Worm (Caenorhabditis elegans): Measurements from ENCODE around the gene H01G02.1.

H01G02.1 gene

DNA sequence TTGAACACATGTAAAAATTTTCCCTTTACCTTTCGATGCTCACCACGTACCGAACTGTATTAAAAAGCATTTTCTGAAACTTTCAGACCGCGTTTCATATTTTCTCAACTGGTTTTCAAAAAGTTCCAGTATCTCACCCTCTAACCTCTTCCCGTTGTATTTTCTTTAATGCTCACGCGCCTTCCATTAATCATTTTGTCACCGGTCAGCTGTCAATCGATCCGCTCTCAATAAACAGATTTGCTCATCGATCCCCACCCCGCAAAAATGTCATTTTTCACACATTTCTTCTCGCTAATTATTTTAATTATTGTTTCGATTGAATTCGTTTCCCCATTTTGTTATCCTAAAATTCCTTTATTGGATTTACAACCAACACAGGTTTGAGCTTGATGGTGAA lies 24.9 kb downstream of the H01G02.1 start, which contains the start of gene lpr-2:
Gene lpr-2, plus strand, starts transcription at position 189 of the 400 bp plus-strand sequence.
- TF ChIP-seq F13H6.1 (tag; optimal IDR thresholded peaks at IDR 0.05), result no peak
- no peak for TF ChIP-seq Y22D7AL.16 (tag; optimal IDR thresholded peaks at IDR 0.05)
- TF ChIP-seq unc-55 (GFP tag; optimal IDR thresholded peaks at IDR 0.05), result peak; percentile 75
- TF ChIP-seq dve-1 (tag; optimal IDR thresholded peaks at IDR 0.05), result no peak
- TF ChIP-seq mec-3 (tag; optimal IDR thresholded peaks at IDR 0.05; ENCODE audit: borderline replicate concordance), result no peak
- no peak for TF ChIP-seq fax-1 (tag; optimal IDR thresholded peaks at IDR 0.05)
- TF ChIP-seq dmd-4 (tag; optimal IDR thresholded peaks at IDR 0.05; ENCODE audit: borderline replicate concordance), result no peak
- no peak for TF ChIP-seq odd-2 (tag; optimal IDR thresholded peaks at IDR 0.05)

DNA sequence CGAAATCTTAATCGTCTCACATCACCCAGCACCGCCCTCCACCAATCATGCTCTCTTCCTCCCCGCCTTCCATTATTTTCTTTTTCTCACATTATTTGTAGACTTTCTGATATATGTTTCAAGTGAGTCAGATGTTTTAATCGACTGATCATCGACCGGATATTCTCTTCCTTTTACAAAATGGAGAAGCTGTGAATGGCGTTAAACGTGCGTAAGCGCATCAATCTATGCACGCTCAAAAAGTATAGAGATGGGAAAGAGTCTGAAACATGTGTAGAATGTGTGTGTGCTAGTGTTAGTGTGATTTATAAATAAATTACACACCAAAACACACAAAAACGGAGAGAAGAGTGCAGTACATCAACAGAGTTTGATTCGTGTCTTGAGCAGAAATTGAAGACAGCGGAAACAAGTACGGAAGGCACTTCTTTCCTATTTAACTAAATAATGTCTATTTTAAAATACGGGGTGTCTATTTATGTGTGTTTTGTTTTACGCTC lies 26.9 kb downstream of the H01G02.1 start:
- TF ChIP-seq unc-42 (tag; optimal IDR thresholded peaks at IDR 0.05) (peak; percentile 19), ref-2 (tag; optimal IDR thresholded peaks at IDR 0.05) (no peak)

DNA sequence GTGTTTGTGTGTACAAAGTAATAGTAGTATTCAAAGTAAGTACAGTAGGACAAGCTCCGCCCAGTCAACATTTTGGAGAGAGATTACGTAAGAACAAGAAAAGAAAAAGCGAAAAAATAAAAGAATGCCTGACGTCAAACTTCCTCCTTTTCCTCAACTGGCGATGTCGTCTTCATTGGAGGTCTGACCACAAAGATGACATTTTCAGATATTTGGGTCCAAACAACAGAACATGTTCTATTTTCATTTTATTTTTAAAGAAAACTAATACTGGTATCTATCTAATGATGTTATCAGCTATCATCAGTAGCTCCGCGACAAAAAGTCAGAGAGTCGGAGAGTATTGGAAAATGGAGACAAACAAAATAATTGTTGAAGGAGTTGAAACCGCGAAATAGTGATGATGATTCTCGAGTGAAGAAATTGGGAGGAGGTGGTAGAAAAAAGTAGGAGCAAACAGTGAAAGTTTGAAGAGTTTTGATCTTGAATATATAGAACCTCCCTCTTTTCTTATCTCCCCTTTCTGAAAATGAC lies 30.2 kb downstream of the H01G02.1 start, which contains the start of gene lips-5:
Gene lips-5, minus strand, starts transcription at position 51 of the 534 bp plus-strand sequence.
- TF ChIP-seq ceh-9 (tag; optimal IDR thresholded peaks at IDR 0.05) (no peak), hlh-15 (tag; optimal IDR thresholded peaks at IDR 0.05) (no peak), ref-2 (tag; optimal IDR thresholded peaks at IDR 0.05) (no peak), unc-3 (GFP tag; conservative IDR thresholded peaks at IDR 0.05) (no peak), unc-3 (tag; optimal IDR thresholded peaks at IDR 0.05) (no peak), pqm-1 (tag; optimal IDR thresholded peaks at IDR 0.05) (no peak)

DNA sequence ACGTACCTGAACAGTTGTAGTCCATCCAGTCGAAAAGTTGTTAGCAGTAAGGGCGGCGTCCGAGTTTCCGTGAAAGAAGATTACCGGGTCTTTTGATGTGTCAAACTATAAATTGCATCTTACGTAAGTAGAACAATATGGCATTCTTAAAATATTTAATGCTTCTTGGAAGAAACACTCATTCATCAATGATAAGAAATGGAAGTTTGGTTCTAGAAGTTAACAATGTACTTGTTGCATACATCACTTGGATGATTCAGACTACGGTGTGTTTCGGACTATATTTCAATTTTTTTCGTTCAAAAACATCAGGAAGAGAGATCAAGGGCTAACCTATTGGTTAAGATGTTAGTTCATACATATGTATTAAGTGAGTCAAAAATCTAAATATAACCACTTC lies 31.8 kb downstream of the H01G02.1 start:
- TF ChIP-seq rnt-1 (tag; optimal IDR thresholded peaks at IDR 0.05) (no peak), pax-1 (tag; optimal IDR thresholded peaks at IDR 0.05) (no peak), nhr-11 (tag; optimal IDR thresholded peaks at IDR 0.05) (no peak), ztf-16 (tag; optimal IDR thresholded peaks at IDR 0.05) (no peak), C38D4.7 (GFP tag; optimal IDR thresholded peaks at IDR 0.05) (no peak), lim-6 (tag; optimal IDR thresholded peaks at IDR 0.05) (no peak), pros-1 (tag; optimal IDR thresholded peaks at IDR 0.05) (no peak), K09A11.1 (tag; optimal IDR thresholded peaks at IDR 0.05; ENCODE audit: insufficient read depth) (no peak), gmeb-2 (tag; optimal IDR thresholded peaks at IDR 0.05) (no peak), ref-2 (tag; optimal IDR thresholded peaks at IDR 0.05) (no peak)

DNA sequence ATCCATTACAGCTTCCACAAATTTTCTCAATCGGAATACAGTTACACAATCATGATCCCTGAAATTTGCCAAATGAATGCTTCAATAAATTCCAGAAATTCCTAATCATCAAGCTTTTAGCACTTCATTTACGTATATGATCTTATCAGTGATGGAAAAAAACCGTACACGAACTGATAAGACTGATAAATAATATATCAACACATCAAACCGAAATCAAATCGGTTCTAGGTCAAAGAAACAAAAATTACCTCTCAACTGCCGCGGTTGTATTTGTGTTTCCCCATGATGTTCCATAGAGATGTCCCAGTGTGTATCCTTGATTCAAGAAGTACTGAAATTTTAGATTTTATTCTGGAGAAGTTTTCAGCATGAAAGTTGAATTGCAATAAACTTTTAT lies 32.9 kb downstream of the H01G02.1 start:
- no peak for TF ChIP-seq pros-1 (tag; optimal IDR thresholded peaks at IDR 0.05)
- peak; percentile 34 for TF ChIP-seq elt-2 (tag; optimal IDR thresholded peaks at IDR 0.05)

DNA sequence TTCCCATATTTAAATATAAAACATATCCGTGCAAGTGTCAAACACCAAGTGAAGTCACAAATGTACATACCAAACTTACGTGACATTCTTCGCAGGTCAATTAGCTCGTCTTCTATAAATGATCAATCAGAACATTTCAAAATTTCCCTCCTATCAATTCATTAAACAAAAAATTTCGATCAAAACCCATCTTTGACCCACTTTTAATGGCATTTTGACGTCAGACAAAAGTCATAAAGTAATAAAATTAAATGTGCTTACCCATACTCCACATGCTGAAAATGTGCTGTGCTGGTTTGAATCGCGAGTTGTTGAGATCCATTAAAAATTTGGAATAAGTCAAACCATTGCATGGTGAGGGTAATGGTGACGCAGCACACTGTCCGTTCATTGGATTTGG lies 34.2 kb downstream of the H01G02.1 start:
- TF ChIP-seq nfya-1 (tag; optimal IDR thresholded peaks at IDR 0.05) (no peak), pax-1 (tag; optimal IDR thresholded peaks at IDR 0.05) (no peak), ceh-34 (tag; optimal IDR thresholded peaks at IDR 0.05) (no peak), ahr-1 (tag; optimal IDR thresholded peaks at IDR 0.05) (no peak), unc-86 (tag; optimal IDR thresholded peaks at IDR 0.05) (no peak), ceh-2 (tag; optimal IDR thresholded peaks at IDR 0.05) (no peak), F13H6.1 (tag; optimal IDR thresholded peaks at IDR 0.05) (no peak), mec-3 (tag; optimal IDR thresholded peaks at IDR 0.05; ENCODE audit: borderline replicate concordance) (no peak), nhr-11 (tag; optimal IDR thresholded peaks at IDR 0.05) (no peak), pqm-1 (tag; optimal IDR thresholded peaks at IDR 0.05) (no peak), fkh-10 (GFP tag; optimal IDR thresholded peaks at IDR 0.05) (no peak), sdc-2 (tag; optimal IDR thresholded peaks at IDR 0.05) (no peak)

Measured in whole organism, late embryonic.